Worm (Caenorhabditis elegans) whole organism, L4/young adult: Measurements from ENCODE around the gene lipl-3.

Experiments
- W03F9.2 ChIP-seq: fragments of 150-350 bp; optimal IDR thresholded peaks from 2 replicates; lab custom pipeline; 2014; ENCODE audit warnings: missing biosample characterization, missing genetic modification characterization
- dao-5 ChIP-seq: sonication (generic microtip); optimal IDR thresholded peaks from 2 replicates; lab custom pipeline; 2016; ENCODE audit warnings: missing genotype, missing genetic modification characterization, moderate library complexity, missing compliant biosample characterization
- him-1 ChIP-seq: sonication (generic microtip); optimal IDR thresholded peaks from 2 replicates; lab custom pipeline; 2016; ENCODE audit warnings: missing genotype, missing genetic modification reagents, missing genetic modification characterization, missing compliant biosample characterization

Gene lipl-3

ce11 chrV:534176-534575 lies 10.2 kb upstream of the lipl-3 start, which contains the start of gene nhr-132:
Gene nhr-132 (plus strand): TSS chrV:534446.
- TF ChIP-seq him-1 (tag; lab: Kevin White, UChicago) (no peak), dao-5 (tag; lab: Kevin White, UChicago) (no peak), W03F9.2 (tag; lab: Kevin White, UChicago) (no peak)

DNA sequence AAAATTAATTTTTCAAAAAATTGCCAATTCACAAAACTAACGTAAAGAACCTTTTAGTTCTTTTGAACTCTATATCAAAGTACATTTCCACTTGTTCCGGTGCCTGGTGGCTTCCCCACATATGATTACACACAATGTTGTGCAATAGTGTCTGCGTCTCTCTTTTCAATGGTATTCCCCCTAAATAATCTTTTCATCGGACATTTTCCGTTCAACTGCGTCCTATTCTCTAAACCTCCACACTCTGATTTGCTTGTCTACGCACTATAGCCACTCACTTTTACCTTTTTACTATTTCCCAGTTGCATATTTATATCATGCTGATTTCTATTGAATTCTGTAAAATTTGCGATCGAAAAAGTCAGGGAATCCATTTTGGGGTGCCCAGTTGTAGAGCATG lies 8.0 kb upstream of the lipl-3 start, which contains the start of gene nhr-58:
Gene nhr-58 (plus strand): TSS at position 214 of the 400 bp plus-strand sequence.
- TF ChIP-seq W03F9.2 (tag; lab: Kevin White, UChicago) (no peak), dao-5 (tag; lab: Kevin White, UChicago) (no peak), him-1 (tag; lab: Kevin White, UChicago) (no peak)

DNA sequence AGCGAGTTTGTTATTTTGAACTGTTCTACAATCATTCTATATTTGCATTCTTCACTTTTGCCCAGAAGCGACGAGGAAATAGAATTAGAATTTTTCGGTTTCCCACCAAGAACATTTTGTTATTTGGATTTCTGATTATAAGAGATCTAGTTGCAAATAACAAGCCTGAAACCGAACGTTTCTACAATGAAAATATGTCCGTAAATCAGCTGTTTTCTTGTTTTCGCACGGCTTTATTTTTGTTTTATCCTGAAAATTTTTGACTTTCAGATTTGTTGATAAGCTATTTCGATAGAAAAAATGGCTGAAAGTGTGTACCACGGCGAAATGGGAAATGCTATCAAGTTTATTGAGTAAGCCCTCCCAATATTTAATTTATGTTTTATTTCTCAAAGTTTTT lies 3.6 kb upstream of the lipl-3 start, which contains the start of gene srw-108:
Gene srw-108 (plus strand): TSS at position 301 of the 400 bp plus-strand sequence.
- TF ChIP-seq dao-5 (tag; lab: Kevin White, UChicago) (no peak), him-1 (tag; lab: Kevin White, UChicago) (no peak), W03F9.2 (tag; lab: Kevin White, UChicago) (no peak)

- no peak for TF ChIP-seq dao-5 (tag; lab: Kevin White, UChicago)
These were observed 1.0 kb upstream of the lipl-3 start, which contains the start of gene R11G11.16 for ce11 chrV:525040-525439. Gene R11G11.16 (minus strand): TSS chrV:525140.

ce11 chrV:521517-521916 lies 2.5 kb downstream of the lipl-3 start, which contains the start of gene srw-107:
Gene srw-107 (minus strand): TSS chrV:521617.
- TF ChIP-seq him-1 (tag; lab: Kevin White, UChicago) (no peak), W03F9.2 (tag; lab: Kevin White, UChicago) (no peak), dao-5 (tag; lab: Kevin White, UChicago) (no peak)

DNA sequence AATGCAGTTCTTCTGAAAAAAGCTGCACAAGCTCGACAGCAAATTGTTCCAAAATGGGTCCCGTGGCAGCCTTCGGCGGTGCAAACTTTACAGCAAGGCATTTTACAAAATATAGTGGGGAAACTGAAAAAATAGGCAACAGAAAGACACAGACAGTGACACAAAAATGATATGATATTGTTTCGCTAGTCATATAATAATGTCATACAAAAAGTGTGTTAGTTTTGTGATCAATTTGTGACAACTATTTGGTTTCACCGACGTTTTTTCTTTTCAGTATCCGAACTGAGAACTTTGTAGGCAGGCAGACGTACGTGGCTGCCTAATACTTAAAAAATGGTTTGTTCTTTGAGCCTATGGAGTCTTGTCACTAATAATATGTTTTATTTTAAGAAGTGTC lies 4.6 kb downstream of the lipl-3 start, which contains the start of gene nhr-210:
Gene nhr-210 (minus strand): TSS at position 101 of the 400 bp plus-strand sequence.
- TF ChIP-seq dao-5 (tag; lab: Kevin White, UChicago) (no peak), him-1 (tag; lab: Kevin White, UChicago) (no peak), W03F9.2 (tag; lab: Kevin White, UChicago) (no peak)

DNA sequence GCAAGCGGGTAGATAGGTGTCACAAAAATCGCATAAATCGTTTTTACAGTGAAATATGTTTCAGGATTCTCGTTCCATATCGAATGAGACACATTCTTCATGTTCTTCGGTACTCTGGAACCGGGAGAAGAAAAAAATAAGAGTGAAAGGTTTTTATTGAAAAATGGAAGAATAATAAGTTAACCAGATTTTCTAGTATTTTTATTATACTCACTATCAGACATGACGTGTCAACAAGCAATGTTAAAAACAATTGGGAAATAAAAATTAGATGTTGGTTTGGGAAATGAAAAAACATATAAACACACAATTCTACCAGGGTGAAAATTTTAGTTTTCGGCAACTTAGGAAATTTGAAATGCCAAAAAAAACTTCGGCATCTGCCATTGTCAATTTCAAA lies 11.6 kb downstream of the lipl-3 start, which contains the start of gene srh-37:
Gene srh-37 (minus strand): TSS at position 101 of the 400 bp plus-strand sequence.
- no peak for TF ChIP-seq W03F9.2 (tag; lab: Kevin White, UChicago)
- no peak for TF ChIP-seq him-1 (tag; lab: Kevin White, UChicago)
- no peak for TF ChIP-seq dao-5 (tag; lab: Kevin White, UChicago)

ce11 chrV:505191-505590 lies 18.8 kb downstream of the lipl-3 start, which contains the start of gene srlf-19:
Gene srlf-19 (plus strand): TSS chrV:505491.
- no peak for TF ChIP-seq dao-5 (tag; lab: Kevin White, UChicago)
- no peak for TF ChIP-seq W03F9.2 (tag; lab: Kevin White, UChicago)
- TF ChIP-seq him-1 (tag; lab: Kevin White, UChicago): no peak

DNA sequence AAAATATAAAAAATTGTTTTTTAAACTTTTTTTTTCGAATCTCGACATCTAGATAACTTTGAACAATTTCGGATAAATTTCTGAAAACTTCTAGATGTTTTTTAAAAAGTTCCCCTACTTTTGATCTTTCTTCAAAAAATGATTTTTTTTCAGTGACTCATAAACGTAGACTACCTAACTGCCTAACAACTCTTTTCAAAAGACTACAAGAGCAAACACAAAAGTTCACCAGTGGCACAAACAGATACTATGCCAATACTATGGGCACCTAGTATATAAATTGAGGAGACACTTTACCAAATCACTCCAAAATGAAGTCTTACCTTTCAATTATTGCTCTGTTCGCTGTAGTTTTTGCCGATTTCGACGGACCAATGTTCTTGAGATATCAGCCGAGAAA lies 20.3 kb downstream of the lipl-3 start, which contains the start of gene srlf-35:
Gene srlf-35 (plus strand): TSS at position 301 of the 400 bp plus-strand sequence.
- TF ChIP-seq him-1 (tag; lab: Kevin White, UChicago) (no peak), dao-5 (tag; lab: Kevin White, UChicago) (no peak), W03F9.2 (tag; lab: Kevin White, UChicago) (no peak)

DNA sequence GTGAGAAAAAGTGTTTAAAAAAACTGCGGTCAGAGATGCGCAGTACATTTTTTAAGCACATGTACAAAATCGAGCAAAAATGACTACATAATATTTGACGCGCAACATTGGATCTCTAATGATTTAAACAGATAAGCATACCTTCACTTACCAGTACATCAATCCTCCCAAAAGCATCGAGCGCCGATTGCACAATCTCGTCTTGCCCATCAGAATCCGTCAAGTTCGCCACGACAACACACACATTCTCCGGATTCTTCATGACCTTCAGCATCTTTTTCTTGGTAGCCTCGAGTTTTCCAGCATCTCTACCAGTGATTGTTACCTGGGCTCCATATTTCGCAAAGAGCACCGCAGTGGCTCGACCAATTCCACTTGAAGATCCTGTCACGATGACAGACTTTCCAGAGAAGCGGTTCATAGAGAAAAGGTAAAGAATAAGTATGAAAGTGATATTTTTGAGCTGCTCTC lies 21.2 kb downstream of the lipl-3 start, which contains the start of gene T01G6.10:
Gene T01G6.10 (minus strand): TSS at position 421 of the 471 bp plus-strand sequence.
- TF ChIP-seq W03F9.2 (tag; lab: Kevin White, UChicago) (no peak), dao-5 (tag; lab: Kevin White, UChicago) (no peak), him-1 (tag; lab: Kevin White, UChicago) (no peak)

DNA sequence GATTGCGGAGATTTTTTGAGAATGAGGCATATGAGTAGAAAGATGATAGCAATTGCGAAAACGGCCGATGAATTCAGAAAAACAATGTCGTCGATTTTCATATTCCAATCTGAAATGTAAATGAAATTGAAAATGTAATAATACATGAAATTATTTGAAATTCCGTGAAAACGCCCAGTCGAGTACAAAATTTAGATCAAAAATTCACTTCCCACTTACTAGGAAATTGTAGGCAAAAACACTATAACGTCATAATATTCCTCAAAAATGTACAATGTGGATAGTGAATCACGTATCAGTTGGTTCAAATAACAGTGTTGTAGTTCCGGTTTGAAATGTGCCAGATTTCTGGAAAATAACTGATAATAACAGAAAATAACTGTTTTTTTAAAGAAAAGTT lies 22.8 kb downstream of the lipl-3 start, which contains the start of gene str-256:
Gene str-256 (minus strand): TSS at position 101 of the 400 bp plus-strand sequence.
- TF ChIP-seq dao-5 (tag; lab: Kevin White, UChicago) (no peak), him-1 (tag; lab: Kevin White, UChicago) (no peak), W03F9.2 (tag; lab: Kevin White, UChicago) (no peak)

ce11 chrV:500535-500934 lies 23.5 kb downstream of the lipl-3 start:
- TF ChIP-seq him-1 (tag; lab: Kevin White, UChicago): no peak
- TF ChIP-seq dao-5 (tag; lab: Kevin White, UChicago): no peak
- no peak for TF ChIP-seq W03F9.2 (tag; lab: Kevin White, UChicago)

ce11 chrV:497399-497798 lies 26.6 kb downstream of the lipl-3 start, which contains the start of gene T01G6.1:
Gene T01G6.1 (plus strand): TSS chrV:497699.
- no peak for TF ChIP-seq him-1 (tag; lab: Kevin White, UChicago)
- no peak for TF ChIP-seq dao-5 (tag; lab: Kevin White, UChicago)
- TF ChIP-seq W03F9.2 (tag; lab: Kevin White, UChicago): no peak

DNA sequence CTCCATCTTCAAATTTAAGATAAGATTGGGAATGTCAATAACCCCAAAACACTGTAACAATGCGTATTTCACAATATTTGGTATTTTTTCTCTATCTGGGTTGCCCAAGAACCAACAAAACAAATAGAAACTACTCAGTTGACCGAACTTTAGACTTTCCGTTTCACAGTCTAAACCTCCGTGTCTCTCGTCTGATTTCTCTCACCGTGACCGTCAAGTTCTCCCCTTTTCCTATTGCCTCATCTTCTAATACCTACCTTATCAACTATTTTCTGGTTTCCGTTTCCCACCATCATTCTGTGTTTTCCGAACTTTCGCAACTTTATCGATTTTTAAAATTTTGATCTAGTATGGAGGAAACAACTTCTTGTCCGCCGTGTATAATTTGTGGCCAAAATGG lies 29.7 kb downstream of the lipl-3 start, which contains the start of gene nhr-131:
Gene nhr-131 (plus strand): TSS at position 87 of the 400 bp plus-strand sequence.
- TF ChIP-seq him-1 (tag; lab: Kevin White, UChicago): no peak
- no peak for TF ChIP-seq dao-5 (tag; lab: Kevin White, UChicago)
- TF ChIP-seq W03F9.2 (tag; lab: Kevin White, UChicago): no peak
